Fruit fly (Drosophila melanogaster) whole organism, embryonic: Measurements from ENCODE around the gene CG3348.

ENCODE experiments used
- CG12104 ChIP-seq: fragments of 200-800 bp; sonication (Bioruptor generic); optimal IDR thresholded peaks from 3 replicates; lab custom pipeline; 2016; ENCODE audit warnings: missing biosample characterization, missing genetic modification characterization
- CG1233 ChIP-seq: fragments of 200-800 bp; sonication (Bioruptor generic); optimal IDR thresholded peaks from 4 replicates; lab custom pipeline; 2018; ENCODE audit warnings: missing biosample characterization, mild to moderate bottlenecking, missing genetic modification characterization
- CG13123 ChIP-seq: fragments of 200-800 bp; sonication (Bioruptor generic); optimal IDR thresholded peaks from 2 replicates; lab custom pipeline; 2016; ENCODE audit warnings: missing biosample characterization, missing genetic modification characterization
- CG13287 ChIP-seq: fragments of 200-800 bp; sonication (Bioruptor generic); IDR thresholded peaks from 2 replicates; pipeline ENCODE4 v1.3.6; 2022; ENCODE audit warnings: missing biosample characterization, missing genetic modification characterization; ENCODE audit not compliant: partially characterized antibody
- CG16779 ChIP-seq: fragments of 200-800 bp; sonication (Bioruptor generic); IDR thresholded peaks from 2 replicates; pipeline ENCODE4 v1.3.6; 2022; ENCODE audit warnings: missing biosample characterization, missing genetic modification characterization
- CG17802 ChIP-seq: fragments of 200-800 bp; sonication (Bioruptor generic); optimal IDR thresholded peaks from 2 replicates; lab custom pipeline; 2018; ENCODE audit warnings: missing biosample characterization, mild to moderate bottlenecking, missing genetic modification characterization, moderate library complexity
- CG1832 ChIP-seq: fragments of 200-800 bp; sonication (Bioruptor generic); optimal IDR thresholded peaks from 2 replicates; lab custom pipeline; 2017; ENCODE audit warnings: missing biosample characterization, mild to moderate bottlenecking, missing genetic modification characterization, inconsistent platforms
- CG18764 ChIP-seq: fragments of 200-800 bp; sonication (Bioruptor generic); optimal IDR thresholded peaks from 3 replicates; lab custom pipeline; 2016; ENCODE audit warnings: missing biosample characterization, missing genetic modification characterization
- CG2129 ChIP-seq: fragments of 200-800 bp; sonication (Bioruptor generic); IDR thresholded peaks from 2 replicates; pipeline ENCODE4 v1.3.6; 2022; ENCODE audit warnings: missing biosample characterization, missing genetic modification characterization; ENCODE audit not compliant: partially characterized antibody
- CG33213 ChIP-seq: fragments of 200-800 bp; sonication (Bioruptor generic); optimal IDR thresholded peaks from 3 replicates; lab custom pipeline; 2016; ENCODE audit warnings: missing biosample characterization, missing genetic modification characterization
- CG34422 ChIP-seq: fragments of 200-800 bp; sonication (Bioruptor generic); IDR thresholded peaks from 3 replicates; pipeline ENCODE4 v1.3.6; 2022; ENCODE audit warnings: missing biosample characterization, missing genetic modification characterization
- CG3838 ChIP-seq: fragments of 200-800 bp; sonication (Bioruptor generic); optimal IDR thresholded peaks from 3 replicates; lab custom pipeline; 2016; ENCODE audit warnings: missing biosample characterization, missing genetic modification characterization
- CG4282 ChIP-seq: fragments of 200-800 bp; sonication (Bioruptor generic); optimal IDR thresholded peaks from 2 replicates; lab custom pipeline; 2016; ENCODE audit warnings: missing biosample characterization, missing genetic modification characterization
- CG6654 ChIP-seq: fragments of 200-800 bp; sonication (Bioruptor generic); optimal IDR thresholded peaks from 2 replicates; lab custom pipeline; 2017; ENCODE audit warnings: missing biosample characterization, mild to moderate bottlenecking, missing genetic modification characterization
- CG6765 ChIP-seq: fragments of 200-800 bp; sonication (Bioruptor generic); optimal IDR thresholded peaks from 3 replicates; lab custom pipeline; 2017; ENCODE audit warnings: missing biosample characterization, mild to moderate bottlenecking, missing genetic modification characterization
- CG6813 ChIP-seq: fragments of 200-800 bp; sonication (Bioruptor generic); optimal IDR thresholded peaks from 2 replicates; lab custom pipeline; 2017; ENCODE audit warnings: missing biosample characterization, missing genetic modification characterization, mild to moderate bottlenecking, moderate library complexity, missing genetic modification reagents
- CG7745 ChIP-seq: fragments of 200-800 bp; sonication (Bioruptor generic); optimal IDR thresholded peaks from 2 replicates; lab custom pipeline; 2018; ENCODE audit warnings: missing biosample characterization, mild to moderate bottlenecking, missing genetic modification characterization, moderate library complexity
- CG8478 ChIP-seq: fragments of >200 bp; optimal IDR thresholded peaks from 2 replicates; lab custom pipeline; 2018
- CG8924 ChIP-seq: fragments of 200-800 bp; optimal IDR thresholded peaks from 3 replicates; lab custom pipeline; 2019; ENCODE audit warnings: missing biosample characterization, mild to moderate bottlenecking, missing genetic modification characterization, moderate library complexity
- CG9932 ChIP-seq: fragments of 200-800 bp; sonication (Bioruptor generic); IDR thresholded peaks from 2 replicates; pipeline ENCODE4 v1.3.6; 2022; ENCODE audit warnings: missing biosample characterization, missing genetic modification characterization
- CoRest ChIP-seq: fragments of 200-800 bp; sonication (Bioruptor generic); optimal IDR thresholded peaks from 3 replicates; lab custom pipeline; 2018; ENCODE audit warnings: missing biosample characterization, mild to moderate bottlenecking, missing genetic modification characterization, moderate library complexity
- D19A ChIP-seq: fragments of 200-800 bp; optimal IDR thresholded peaks from 3 replicates; lab custom pipeline; 2019; ENCODE audit warnings: missing biosample characterization, mild to moderate bottlenecking, missing genetic modification characterization, moderate library complexity
- Fer2 ChIP-seq: fragments of 200-800 bp; sonication (Bioruptor generic); optimal IDR thresholded peaks from 2 replicates; lab custom pipeline; 2018; ENCODE audit warnings: missing biosample characterization, mild to moderate bottlenecking, missing genetic modification characterization, moderate library complexity
- HHEX ChIP-seq: fragments of 200-800 bp; sonication (Bioruptor generic); optimal IDR thresholded peaks from 3 replicates; lab custom pipeline; 2017; ENCODE audit warnings: missing biosample characterization, mild to moderate bottlenecking, missing genetic modification characterization, missing genetic modification reagents
- Hey ChIP-seq: fragments of 200-800 bp; sonication (Bioruptor generic); optimal IDR thresholded peaks from 3 replicates; lab custom pipeline; 2018; ENCODE audit warnings: missing biosample characterization, mild to moderate bottlenecking, missing genetic modification characterization
- Nf-YC ChIP-seq: fragments of 200-800 bp; optimal IDR thresholded peaks from 3 replicates; lab custom pipeline; 2019; ENCODE audit warnings: missing biosample characterization, mild to moderate bottlenecking, missing genetic modification characterization, moderate library complexity
- Rfx ChIP-seq: fragments of 200-800 bp; sonication (Bioruptor generic); IDR thresholded peaks from 2 replicates; pipeline ENCODE4 v1.3.6; 2022; ENCODE audit warnings: missing biosample characterization, missing genetic modification characterization
- Scr ChIP-seq: fragments of 200-800 bp; sonication (Bioruptor generic); IDR thresholded peaks from 2 replicates; pipeline ENCODE4 v1.3.6; 2022; ENCODE audit warnings: missing biosample characterization, missing genetic modification characterization; ENCODE audit not compliant: partially characterized antibody
- Sin3A ChIP-seq: fragments of >200 bp; optimal IDR thresholded peaks from 2 replicates; lab custom pipeline; 2018
- Sox100B ChIP-seq: fragments of 200-800 bp; sonication (Bioruptor generic); optimal IDR thresholded peaks from 3 replicates; lab custom pipeline; 2018; ENCODE audit warnings: missing biosample characterization, mild to moderate bottlenecking, missing genetic modification characterization
- TFAM ChIP-seq: fragments of 200-800 bp; sonication (Bioruptor generic); optimal IDR thresholded peaks from 2 replicates; lab custom pipeline; 2017; ENCODE audit warnings: missing biosample characterization, missing genetic modification characterization, inconsistent platforms
- caup ChIP-seq: fragments of 200-800 bp; sonication (Bioruptor generic); optimal IDR thresholded peaks from 3 replicates; lab custom pipeline; 2017; ENCODE audit warnings: missing biosample characterization, mild to moderate bottlenecking, missing genetic modification characterization, moderate library complexity; ENCODE audit not compliant: severe bottlenecking
- crol ChIP-seq: fragments of 200-800 bp; sonication (Bioruptor generic); IDR thresholded peaks from 2 replicates; pipeline ENCODE4 v1.3.6; 2022; ENCODE audit warnings: missing biosample characterization, missing genetic modification characterization
- ewg ChIP-seq: fragments of 200-800 bp; sonication (Bioruptor generic); optimal IDR thresholded peaks from 3 replicates; lab custom pipeline; 2017; ENCODE audit warnings: mild to moderate bottlenecking, missing biosample characterization, missing genetic modification reagents, missing genetic modification characterization
- exex ChIP-seq: fragments of 200-800 bp; sonication (Bioruptor generic); optimal IDR thresholded peaks from 4 replicates; lab custom pipeline; 2018; ENCODE audit warnings: missing biosample characterization, mild to moderate bottlenecking, missing genetic modification characterization, moderate library complexity
- gro ChIP-seq: fragments of 200-800 bp; sonication (Bioruptor generic); optimal IDR thresholded peaks from 2 replicates; lab custom pipeline; 2016; ENCODE audit warnings: missing biosample characterization, missing genetic modification characterization
- gt ChIP-seq: fragments of 200-800 bp; sonication (Bioruptor generic); IDR thresholded peaks from 2 replicates; pipeline ENCODE4 v1.3.6; 2022; ENCODE audit warnings: missing biosample characterization, missing genetic modification characterization
- her ChIP-seq: fragments of 200-800 bp; sonication (Bioruptor generic); optimal IDR thresholded peaks from 2 replicates; lab custom pipeline; 2016; ENCODE audit warnings: missing biosample characterization, missing genetic modification characterization
- jing ChIP-seq: fragments of 200-800 bp; sonication (Bioruptor generic); optimal IDR thresholded peaks from 2 replicates; lab custom pipeline; 2018; ENCODE audit warnings: missing biosample characterization, mild to moderate bottlenecking, missing genetic modification characterization
- knrl ChIP-seq: fragments of 200-800 bp; sonication (Bioruptor generic); IDR thresholded peaks from 3 replicates; pipeline ENCODE4 v1.3.6; 2022; ENCODE audit warnings: missing biosample characterization, missing genetic modification characterization; ENCODE audit not compliant: partially characterized antibody
- lola ChIP-seq, 3 experiments: fragments of >200 bp in 2 of 3; fragments of 200-800 bp in 1 of 3; sonication (Bioruptor generic) in 1 of 3; optimal IDR thresholded peaks; 2 replicates each; lab custom pipeline; 2017 to 2019; ENCODE audit warnings: missing biosample characterization in 3 of 3, missing genetic modification characterization in 3 of 3, mild to moderate bottlenecking in 1 of 3, moderate library complexity in 1 of 3
- mld ChIP-seq: fragments of 200-800 bp; sonication (Bioruptor generic); IDR thresholded peaks from 3 replicates; pipeline ENCODE4 v1.3.6; 2022; ENCODE audit warnings: missing biosample characterization, missing genetic modification characterization; ENCODE audit not compliant: partially characterized antibody
- pfk ChIP-seq: fragments of 200-800 bp; sonication (Bioruptor generic); optimal IDR thresholded peaks from 2 replicates; lab custom pipeline; 2018; ENCODE audit warnings: missing biosample characterization, mild to moderate bottlenecking, missing genetic modification characterization, moderate library complexity
- salm ChIP-seq: fragments of 200-800 bp; sonication (Bioruptor generic); optimal IDR thresholded peaks from 2 replicates; lab custom pipeline; 2018; ENCODE audit warnings: missing biosample characterization, mild to moderate bottlenecking, missing genetic modification characterization
- trh ChIP-seq: fragments of 200-800 bp; sonication (Bioruptor generic); optimal IDR thresholded peaks from 2 replicates; lab custom pipeline; 2016; ENCODE audit warnings: missing biosample characterization, missing genetic modification characterization
- tx ChIP-seq: fragments of 200-800 bp; sonication (Bioruptor generic); optimal IDR thresholded peaks from 2 replicates; lab custom pipeline; 2016; ENCODE audit warnings: missing biosample characterization, missing genetic modification characterization
- zen ChIP-seq: fragments of 200-800 bp; sonication (Bioruptor generic); optimal IDR thresholded peaks from 3 replicates; lab custom pipeline; 2018; ENCODE audit warnings: missing biosample characterization, mild to moderate bottlenecking, missing genetic modification characterization, moderate library complexity

The CG3348 gene

DNA sequence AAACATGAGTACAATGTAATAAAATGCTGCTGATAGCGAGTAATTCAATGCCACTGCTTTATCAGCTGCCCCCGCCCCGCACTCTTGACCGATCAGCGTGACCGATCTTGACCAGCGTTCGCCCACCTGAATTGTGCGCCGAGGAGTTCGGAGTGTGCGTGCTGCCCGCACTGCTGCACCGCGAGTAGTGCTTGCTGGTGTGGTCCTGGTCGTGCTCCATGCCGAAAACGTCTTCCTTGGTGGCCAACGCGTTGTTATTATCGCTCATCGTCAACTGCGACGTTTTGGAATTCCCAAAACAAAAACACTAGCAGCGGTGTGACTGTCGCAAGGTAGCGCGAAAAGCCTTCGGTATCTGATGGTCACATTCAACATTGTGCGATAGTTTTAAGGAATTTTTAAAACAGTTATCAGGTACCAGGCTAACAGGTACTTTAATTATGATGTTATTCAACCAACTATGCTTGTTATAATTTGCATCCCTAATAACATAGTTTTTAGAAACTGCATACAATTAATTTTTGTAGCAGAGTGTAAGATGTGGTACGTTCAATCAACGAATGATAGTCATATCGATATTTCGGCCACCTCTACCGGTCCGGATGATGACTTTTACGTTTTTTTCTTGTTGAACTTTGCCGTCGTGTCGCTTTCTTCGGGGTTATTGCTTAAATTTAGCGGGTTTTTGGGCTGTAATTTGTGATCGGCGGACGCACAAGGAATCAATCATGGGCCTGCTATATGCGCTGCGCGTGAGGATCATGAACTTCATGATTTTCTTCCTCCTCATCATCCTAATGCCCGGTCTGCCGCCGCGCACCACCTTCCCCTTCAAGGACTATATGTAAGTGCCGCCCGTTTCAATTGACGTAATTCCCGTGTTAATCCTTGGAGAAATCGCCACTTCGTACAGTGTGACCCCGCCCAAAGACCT is 3.5 kb downstream of the CG3348 start, which contains the start of the genes bigmax and Hmu:
Gene bigmax, minus strand, starts transcription at position 325 of the 934 bp plus-strand sequence.
Gene Hmu, plus strand, starts transcription at position 568 of the 934 bp plus-strand sequence.
- peak; percentile 39 for TF ChIP-seq CG1233 (GFP tag; lab: Kevin White, UChicago)
- peak in 1 of 3 experiments; percentile 70 for TF ChIP-seq lola (GFP tag; optimal IDR thresholded peaks at IDR 0.05; lab: Kevin White, UChicago)
- TF ChIP-seq Rfx, result peak; percentile 90
- TF ChIP-seq caup, result peak; percentile 81
- peak; percentile 77 for TF ChIP-seq CG18764 (GFP tag; lab: Kevin White, UChicago)
- TF ChIP-seq salm (tag; lab: Kevin White, UChicago), result peak; percentile 51
- TF ChIP-seq gro, result peak; percentile 91
- TF ChIP-seq Sin3A (lab: Kevin White, UChicago), result peak; percentile 88
- TF ChIP-seq CG8924 (tag; lab: Kevin White, UChicago), result peak; percentile 80
- peak; percentile 93 for TF ChIP-seq CG9932 (GFP tag; lab: Robert Waterston, UW)
- TF ChIP-seq pfk (GFP tag; lab: Kevin White, UChicago), result peak; percentile 1
- TF ChIP-seq CG4282 (GFP tag; lab: Kevin White, UChicago), result peak; percentile 78
- peak; percentile 85 for TF ChIP-seq CoRest (tag; lab: Kevin White, UChicago)
- peak; percentile 69 for TF ChIP-seq CG3838 (GFP tag; lab: Kevin White, UChicago)
- peak; percentile 73 for TF ChIP-seq ewg (GFP tag; lab: Kevin White, UChicago)
- peak; percentile 7 for TF ChIP-seq jing (GFP tag; lab: Kevin White, UChicago)
- TF ChIP-seq zen (tag; lab: Kevin White, UChicago), result peak; percentile 66
- TF ChIP-seq gt (GFP tag; lab: Robert Waterston, UW), result peak; percentile 45
- TF ChIP-seq HHEX, result peak; percentile 74
- peak; percentile 70 for TF ChIP-seq Nf-YC (tag; lab: Kevin White, UChicago)
- no peak for TF ChIP-seq CG1832
- peak; percentile 86 for TF ChIP-seq CG33213
- TF ChIP-seq CG12104 (GFP tag; lab: Kevin White, UChicago), result peak; percentile 74
- peak; percentile 96 for TF ChIP-seq knrl (GFP tag; lab: Robert Waterston, UW)
- no peak for TF ChIP-seq CG6654
- TF ChIP-seq CG34422 (GFP tag; lab: Robert Waterston, UW), result peak; percentile 91
- no peak for TF ChIP-seq CG6765 (GFP tag; lab: Kevin White, UChicago)
- no peak for TF ChIP-seq CG8478 (lab: Kevin White, UChicago)
- peak; percentile 87 for TF ChIP-seq crol (GFP tag; lab: Robert Waterston, UW)
- TF ChIP-seq Scr (GFP tag; lab: Robert Waterston, UW), result peak; percentile 96
- no peak for TF ChIP-seq TFAM (GFP tag; lab: Kevin White, UChicago)
- no peak for TF ChIP-seq Sox100B (GFP tag; lab: Kevin White, UChicago)
- peak; percentile 82 for TF ChIP-seq CG13123
- peak; percentile 71 for TF ChIP-seq Fer2 (tag; lab: Kevin White, UChicago)
- peak; percentile 60 for TF ChIP-seq CG16779 (GFP tag; lab: Robert Waterston, UW)
- TF ChIP-seq her (GFP tag; lab: Kevin White, UChicago), result peak; percentile 87
- peak; percentile 55 for TF ChIP-seq D19A (tag; lab: Kevin White, UChicago)
- no peak for TF ChIP-seq CG7745 (tag; lab: Kevin White, UChicago)
- peak; percentile 59 for TF ChIP-seq trh (GFP tag; lab: Kevin White, UChicago)
- TF ChIP-seq CG13287 (GFP tag; lab: Robert Waterston, UW), result peak; percentile 98
- peak; percentile 85 for TF ChIP-seq tx (GFP tag; lab: Kevin White, UChicago)
- TF ChIP-seq exex (tag; lab: Kevin White, UChicago), result peak; percentile 65
- TF ChIP-seq CG6813 (GFP tag; lab: Kevin White, UChicago), result peak; percentile 14
- TF ChIP-seq CG2129 (GFP tag; lab: Robert Waterston, UW), result peak; percentile 87
- no peak for TF ChIP-seq Hey
- TF ChIP-seq mld (GFP tag; lab: Robert Waterston, UW), result peak; percentile 58; the same call in 1 of the 3 replicates
- peak; percentile 49 for TF ChIP-seq CG17802 (tag; lab: Kevin White, UChicago)
